Worm (Caenorhabditis elegans) whole organism, L1 larva: ENCODE data around the gene scl-3.

ENCODE experiments used
- egl-27 ChIP-seq, 2 experiments: fragments of 150-350 bp in 1 of 2; sonication (generic microtip); optimal IDR thresholded peaks; 3 replicates each; lab custom pipeline; 2017 to 2018; ENCODE audit warnings: missing biosample characterization in 2 of 2, missing genetic modification characterization in 2 of 2, missing genetic modification reagents in 2 of 2
- elt-2 ChIP-seq: sonication (generic microtip); optimal IDR thresholded peaks from 2 replicates; lab custom pipeline; 2016; ENCODE audit warnings: missing genetic modification characterization, mild to moderate bottlenecking, inconsistent platforms, missing compliant biosample characterization, missing genetic modification reagents
- grh-1 ChIP-seq: fragments of 200-800 bp; sonication (Bioruptor generic); IDR thresholded peaks from 2 replicates; pipeline ENCODE4 v1.3.6; 2022; ENCODE audit warnings: missing genetic modification reagents, missing genetic modification characterization, missing compliant biosample characterization
- mep-1 ChIP-seq: fragments of 150-350 bp; optimal IDR thresholded peaks from 2 replicates; lab custom pipeline; 2014; ENCODE audit warnings: missing biosample characterization, missing genetic modification characterization
- sox-4 ChIP-seq: sonication (generic microtip); optimal IDR thresholded peaks from 2 replicates; lab custom pipeline; 2016; ENCODE audit warnings: missing genetic modification characterization, missing compliant biosample characterization
- tbx-2 ChIP-seq: sonication (generic microtip); optimal IDR thresholded peaks from 2 replicates; lab custom pipeline; 2016; ENCODE audit warnings: missing genetic modification characterization, missing compliant biosample characterization
- unc-30 ChIP-seq: sonication (generic microtip); optimal IDR thresholded peaks from 2 replicates; lab custom pipeline; 2017; ENCODE audit warnings: missing biosample characterization, missing genetic modification characterization

ce11 chrIV:13096778-13097177 lies 37.4 kb downstream of the scl-3 start:
- TF ChIP-seq unc-30 (tag; lab: Kevin White, UChicago) (no peak), elt-2 (no peak), sox-4 (tag; lab: Kevin White, UChicago) (no peak), grh-1 (no peak), mep-1 (tag; lab: Kevin White, UChicago) (no peak), tbx-2 (tag; lab: Kevin White, UChicago) (no peak), egl-27 (tag; optimal IDR thresholded peaks at IDR 0.05; lab: Kevin White, UChicago) (no peak)
